Worm (Caenorhabditis elegans): ENCODE measurements around the gene nxf-2.

- TF ChIP-seq unc-130 (GFP tag; optimal IDR thresholded peaks at IDR 0.05) = no peak
- TF ChIP-seq let-607 (tag; optimal IDR thresholded peaks at IDR 0.05) = no peak
- TF ChIP-seq madf-6 (GFP tag; IDR thresholded peaks at IDR 0.05) = peak; percentile 31; the same call in 1 of the 2 replicates
- TF ChIP-seq unc-62 (GFP tag; optimal IDR thresholded peaks at IDR 0.05) = no peak
Measured at ce11 chrV:14424958-14425492, 7.4 kb upstream of the nxf-2 start, which contains the start of gene rrsr-1.
